Fruit fly (Drosophila melanogaster): Measurements from ENCODE around the gene CG10366.
A peak's percentile ranks its signal among the peaks of the same experiment; 100 is the strongest.

The CG10366 gene

DNA sequence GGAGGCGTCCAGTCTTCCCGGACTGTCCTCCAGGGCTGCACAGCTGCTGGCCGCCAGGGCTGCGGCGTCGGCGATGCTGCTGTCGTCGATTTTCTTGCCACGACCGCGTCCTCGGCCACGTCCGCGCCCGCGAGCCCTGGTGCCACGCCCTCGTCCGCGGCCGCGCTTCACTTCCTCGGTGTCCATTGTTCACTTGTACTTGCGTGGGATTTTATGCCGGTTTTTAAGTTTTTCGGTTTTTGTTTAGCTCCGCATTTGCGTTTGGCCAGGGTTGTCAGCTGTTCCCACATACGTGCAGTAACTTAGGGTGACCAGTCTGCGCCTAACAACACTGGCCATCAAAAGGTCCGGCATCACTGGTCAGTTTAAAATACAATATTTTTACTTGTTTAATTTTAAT is 1.9 kb upstream of the CG10366 start, which contains the start of gene Hakai (continued):
- TF ChIP-seq Bteb2 (GFP tag; optimal IDR thresholded peaks at IDR 0.05), result peak; percentile 40
- TF ChIP-seq Ets65A (GFP tag), result peak; percentile 94
- TF ChIP-seq PHDP (tag; optimal IDR thresholded peaks at IDR 0.05), result no peak
- peak; percentile 64 for TF ChIP-seq CG9215 (GFP tag; IDR thresholded peaks at IDR 0.05)
- peak; percentile 73 for TF ChIP-seq row (GFP tag; IDR thresholded peaks at IDR 0.05)
- no peak for TF ChIP-seq yki (optimal IDR thresholded peaks at IDR 0.05)
- peak; percentile 76 for TF ChIP-seq lilli (GFP tag; optimal IDR thresholded peaks at IDR 0.05)
- no peak for TF ChIP-seq abd-A (tag; optimal IDR thresholded peaks at IDR 0.05)
- TF ChIP-seq H2.0 (GFP tag; IDR thresholded peaks at IDR 0.05), result peak; percentile 39; the same call in 1 of the 2 replicates
- peak; percentile 80 for TF ChIP-seq Rfx (GFP tag; IDR thresholded peaks at IDR 0.05)
- peak; percentile 44 for TF ChIP-seq grau (tag; optimal IDR thresholded peaks at IDR 0.05)
- TF ChIP-seq sob (GFP tag; IDR thresholded peaks at IDR 0.05), result peak; percentile 60
- no peak for TF ChIP-seq CG8478 (optimal IDR thresholded peaks at IDR 0.05)
- TF ChIP-seq Neu2 (GFP tag; optimal IDR thresholded peaks at IDR 0.05; ENCODE audit: borderline replicate concordance), result peak; percentile 8
- peak; percentile 54 for TF ChIP-seq amos (GFP tag; IDR thresholded peaks at IDR 0.05; ENCODE audit: partially characterized antibody)
- peak; percentile 72 for TF ChIP-seq bab2 (GFP tag; optimal IDR thresholded peaks at IDR 0.05)
- no peak for TF ChIP-seq sens-2 (GFP tag; IDR thresholded peaks at IDR 0.05)
- TF ChIP-seq inv (GFP tag; IDR thresholded peaks at IDR 0.05; ENCODE audit: partially characterized antibody), result 0 out of 2 replicates have a peak, but pooled peaks have one; percentile 28
- TF ChIP-seq bcd (GFP tag; optimal IDR thresholded peaks at IDR 0.05), result peak; percentile 54
- no peak for TF ChIP-seq Deaf1 (tag; optimal IDR thresholded peaks at IDR 0.05)
- TF ChIP-seq CG10565 (GFP tag; optimal IDR thresholded peaks at IDR 0.05), result no peak
- peak; percentile 75 for TF ChIP-seq CG2120 (GFP tag; optimal IDR thresholded peaks at IDR 0.05)
- TF ChIP-seq CG1233 (GFP tag; optimal IDR thresholded peaks at IDR 0.05), result no peak
- no peak for TF ChIP-seq CrebB (tag; optimal IDR thresholded peaks at IDR 0.05)
- 0 out of 3 replicates have a peak, but pooled peaks have one; percentile 67 for TF ChIP-seq CG2199 (GFP tag; IDR thresholded peaks at IDR 0.05)
- no peak for TF ChIP-seq dimm (GFP tag; IDR thresholded peaks at IDR 0.05)
- TF ChIP-seq gsb (GFP tag; IDR thresholded peaks at IDR 0.05), result no peak
- TF ChIP-seq CG17328 (GFP tag; IDR thresholded peaks at IDR 0.05), result no peak; the same call in 1 of the 2 replicates
- TF ChIP-seq CTCF (GFP tag; optimal IDR thresholded peaks at IDR 0.05), result no peak
- no peak for TF ChIP-seq CG10431 (GFP tag; optimal IDR thresholded peaks at IDR 0.05)
- TF ChIP-seq zen (tag; optimal IDR thresholded peaks at IDR 0.05), result no peak
- TF ChIP-seq sug (tag; optimal IDR thresholded peaks at IDR 0.05), result peak; percentile 63
- no peak for TF ChIP-seq CG10959 (GFP tag; IDR thresholded peaks at IDR 0.05)
- peak; percentile 59 for TF ChIP-seq Scr (GFP tag; IDR thresholded peaks at IDR 0.05; ENCODE audit: partially characterized antibody)
- TF ChIP-seq CG7786 (GFP tag; optimal IDR thresholded peaks at IDR 0.05), result peak; percentile 49
- TF ChIP-seq mam (GFP tag; optimal IDR thresholded peaks at IDR 0.05), result peak; percentile 86
- peak; percentile 69; the same call in 2 of the 3 replicates for TF ChIP-seq Dbx (GFP tag; IDR thresholded peaks at IDR 0.05)
- peak; percentile 35 for TF ChIP-seq CG6813 (GFP tag; optimal IDR thresholded peaks at IDR 0.05)
- TF ChIP-seq CG4328 (GFP tag; optimal IDR thresholded peaks at IDR 0.05), result peak; percentile 33
- TF ChIP-seq CG14710 (tag; optimal IDR thresholded peaks at IDR 0.05), result peak; percentile 60
- peak; percentile 48 for TF ChIP-seq esg (GFP tag; conservative IDR thresholded peaks at IDR 0.05)
- TF ChIP-seq CG8281 (tag; optimal IDR thresholded peaks at IDR 0.05), result no peak
- no peak for TF ChIP-seq bigmax (GFP tag; optimal IDR thresholded peaks at IDR 0.05)
- TF ChIP-seq Pdp1 (GFP tag; optimal IDR thresholded peaks at IDR 0.05), result peak; percentile 59 to 70
- no peak for TF ChIP-seq nom (GFP tag; optimal IDR thresholded peaks at IDR 0.05)
- TF ChIP-seq CG6175 (GFP tag; IDR thresholded peaks at IDR 0.05), result 0 out of 3 replicates have a peak, but pooled peaks have one; percentile 50
- TF ChIP-seq mld (GFP tag; IDR thresholded peaks at IDR 0.05; ENCODE audit: partially characterized antibody), result no peak
- no peak for TF ChIP-seq CG6683 (GFP tag; optimal IDR thresholded peaks at IDR 0.05)
- TF ChIP-seq CG15514 (GFP tag; optimal IDR thresholded peaks at IDR 0.05), result peak; percentile 97
- TF ChIP-seq shn (GFP tag; optimal IDR thresholded peaks at IDR 0.05), result peak; percentile 74
- TF ChIP-seq CG9817 (tag; optimal IDR thresholded peaks at IDR 0.05), result peak; percentile 41
- TF ChIP-seq hth (optimal IDR thresholded peaks at IDR 0.05), result no peak

Measured in whole organism, embryonic.